Fruit fly (Drosophila melanogaster): ENCODE results near the gene CG6356.

The CG6356 gene

dm6 chr3R:24263588-24264413, 20.0 kb upstream of the CG6356 start:
- peak; percentile 26 for TF ChIP-seq CG31627 (GFP tag; optimal IDR thresholded peaks at IDR 0.05)
- no peak for TF ChIP-seq CG7368 (GFP tag; optimal IDR thresholded peaks at IDR 0.05)
- no peak for TF ChIP-seq Gug (GFP tag; IDR thresholded peaks at IDR 0.05)
- no peak for TF ChIP-seq CG8632 (GFP tag; optimal IDR thresholded peaks at IDR 0.05)
- peak; percentile 14 for TF ChIP-seq Lpt (GFP tag; optimal IDR thresholded peaks at IDR 0.05)
- no peak for TF ChIP-seq fd85E (GFP tag; optimal IDR thresholded peaks at IDR 0.05)
- TF ChIP-seq Sox15 (GFP tag; optimal IDR thresholded peaks at IDR 0.05), result no peak
- TF ChIP-seq svp (GFP tag), result peak; percentile 69
- TF ChIP-seq Smox (GFP tag; optimal IDR thresholded peaks at IDR 0.05), result no peak
- TF ChIP-seq cyc (GFP tag; optimal IDR thresholded peaks at IDR 0.05), result no peak
- no peak for TF ChIP-seq CG11294 (GFP tag; IDR thresholded peaks at IDR 0.05)
- no peak for TF ChIP-seq vri (GFP tag; optimal IDR thresholded peaks at IDR 0.05)
- TF ChIP-seq Eip75B (GFP tag; optimal IDR thresholded peaks at IDR 0.05), result peak; percentile 22
- peak; percentile 34 for TF ChIP-seq CG32006 (GFP tag; optimal IDR thresholded peaks at IDR 0.05)
- TF ChIP-seq Met (GFP tag; optimal IDR thresholded peaks at IDR 0.05), result peak; percentile 36
- TF ChIP-seq Hr39 (GFP tag; optimal IDR thresholded peaks at IDR 0.05), result peak; percentile 7
- no peak for TF ChIP-seq acj6 (GFP tag; optimal IDR thresholded peaks at IDR 0.05)
- peak; percentile 22 for TF ChIP-seq CG11762 (GFP tag; optimal IDR thresholded peaks at IDR 0.05; ENCODE audit: insufficient read depth)
- no peak for TF ChIP-seq CG6808 (GFP tag; optimal IDR thresholded peaks at IDR 0.05)
- no peak for TF ChIP-seq fd59A (GFP tag; optimal IDR thresholded peaks at IDR 0.05)
- peak; percentile 6 for TF ChIP-seq achi (GFP tag; optimal IDR thresholded peaks at IDR 0.05)
- TF ChIP-seq dac (GFP tag; optimal IDR thresholded peaks at IDR 0.05), result peak; percentile 27
- no peak for TF ChIP-seq CG6163 (GFP tag; IDR thresholded peaks at IDR 0.05)
- no peak for TF ChIP-seq CG6792 (GFP tag; optimal IDR thresholded peaks at IDR 0.05)
- TF ChIP-seq CG8119 (GFP tag; IDR thresholded peaks at IDR 0.05), result no peak
- peak; percentile 61 for TF ChIP-seq Hr4 (GFP tag; optimal IDR thresholded peaks at IDR 0.05)
- no peak for TF ChIP-seq CG34406 (GFP tag; optimal IDR thresholded peaks at IDR 0.05)
- no peak for TF ChIP-seq CG4318 (GFP tag; optimal IDR thresholded peaks at IDR 0.05)
- TF ChIP-seq CG6854 (GFP tag; optimal IDR thresholded peaks at IDR 0.05), result no peak
- no peak for TF ChIP-seq CG11902 (GFP tag; optimal IDR thresholded peaks at IDR 0.05)
- no peak for TF ChIP-seq Hr38 (GFP tag; optimal IDR thresholded peaks at IDR 0.05)
- no peak for TF ChIP-seq ss (GFP tag; optimal IDR thresholded peaks at IDR 0.05)
- TF ChIP-seq pdm3 (GFP tag; optimal IDR thresholded peaks at IDR 0.05), result peak; percentile 24
- TF ChIP-seq CG3032 (tag; optimal IDR thresholded peaks at IDR 0.05), result no peak
- no peak for TF ChIP-seq CG3919 (GFP tag; optimal IDR thresholded peaks at IDR 0.05)
- peak; percentile 16 for TF ChIP-seq topi (GFP tag; optimal IDR thresholded peaks at IDR 0.05)
- TF ChIP-seq CG1621 (tag; optimal IDR thresholded peaks at IDR 0.05), result no peak
- no peak for TF ChIP-seq CG9139 (GFP tag; optimal IDR thresholded peaks at IDR 0.05)
- TF ChIP-seq esn (GFP tag; optimal IDR thresholded peaks at IDR 0.05), result peak; percentile 35
- TF ChIP-seq lz (GFP tag; optimal IDR thresholded peaks at IDR 0.05), result peak; percentile 20
- TF ChIP-seq Eip93F (GFP tag; optimal IDR thresholded peaks at IDR 0.05), result no peak
- TF ChIP-seq CG8319 (GFP tag; optimal IDR thresholded peaks at IDR 0.05), result no peak
- peak; percentile 61; the same call in 1 of the 2 replicates for TF ChIP-seq CG15336 (GFP tag; IDR thresholded peaks at IDR 0.05)
- no peak for TF ChIP-seq Sox14 (GFP tag; optimal IDR thresholded peaks at IDR 0.05)
- TF ChIP-seq CG16779 (tag; optimal IDR thresholded peaks at IDR 0.05), result no peak
- no peak for TF ChIP-seq Sox102F (GFP tag; optimal IDR thresholded peaks at IDR 0.05)
- no peak for TF ChIP-seq net (GFP tag; optimal IDR thresholded peaks at IDR 0.05)
- peak; percentile 34 for TF ChIP-seq CG10669 (GFP tag; optimal IDR thresholded peaks at IDR 0.05)
- no peak for TF ChIP-seq spab (GFP tag; optimal IDR thresholded peaks at IDR 0.05)
- peak; percentile 27 for TF ChIP-seq CG10631 (GFP tag; optimal IDR thresholded peaks at IDR 0.05)
- TF ChIP-seq Ets21C (GFP tag; optimal IDR thresholded peaks at IDR 0.05), result no peak
